Fruit fly (Drosophila melanogaster): ENCODE measurements around the gene CG14712.

DNA sequence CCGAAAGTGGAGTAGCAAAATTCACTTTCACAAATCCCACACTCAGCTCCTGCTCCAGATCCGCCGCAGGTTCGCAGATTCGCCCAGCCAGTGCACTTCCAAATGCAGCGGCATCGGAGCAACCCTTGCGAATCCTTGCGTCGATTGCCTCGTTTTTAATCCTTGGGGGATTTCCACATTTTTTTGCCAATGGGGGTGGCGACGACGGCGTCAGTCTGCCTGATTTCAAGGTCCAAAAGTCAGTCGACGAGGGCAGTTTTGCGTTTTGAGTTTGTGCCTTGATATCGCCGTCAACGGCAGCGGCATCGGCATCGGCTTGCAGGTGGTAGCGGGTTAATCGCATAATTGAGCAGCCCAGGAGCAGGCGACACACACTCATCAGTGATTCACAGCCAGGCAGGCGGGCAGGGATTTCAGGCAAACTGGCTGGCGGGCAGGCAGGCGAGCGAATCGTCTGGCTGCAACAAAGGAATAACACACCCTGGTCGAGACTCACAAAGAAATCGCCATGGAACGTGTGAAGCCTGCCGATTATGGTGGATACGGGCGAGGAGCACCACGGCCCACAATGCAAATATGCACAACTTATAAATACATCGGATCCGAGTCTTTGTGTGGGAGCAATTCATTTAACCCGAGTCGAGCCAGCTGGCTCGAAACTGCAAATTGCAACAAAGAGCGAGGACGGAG lies 13.0 kb upstream of the CG14712 start:
- TF ChIP-seq ey (GFP tag; optimal IDR thresholded peaks at IDR 0.05) (no peak), dl (GFP tag; optimal IDR thresholded peaks at IDR 0.05; ENCODE audit: insufficient read depth in 1 of 2, partially characterized antibody in 2 of 2) (no peak), Jra (GFP tag; optimal IDR thresholded peaks at IDR 0.05) (no peak), h (GFP tag; optimal IDR thresholded peaks at IDR 0.05) (no peak), Hr78 (GFP tag; optimal IDR thresholded peaks at IDR 0.05) (no peak), br (GFP tag; optimal IDR thresholded peaks at IDR 0.05) (no peak), CrebA (GFP tag; optimal IDR thresholded peaks at IDR 0.05; ENCODE audit: borderline replicate concordance) (no peak), pan (optimal IDR thresholded peaks at IDR 0.05) (no peak), Dif (GFP tag; optimal IDR thresholded peaks at IDR 0.05; ENCODE audit: partially characterized antibody) (no peak)
